Fruit fly (Drosophila melanogaster): ENCODE measurements around the gene CG8679.

DNA sequence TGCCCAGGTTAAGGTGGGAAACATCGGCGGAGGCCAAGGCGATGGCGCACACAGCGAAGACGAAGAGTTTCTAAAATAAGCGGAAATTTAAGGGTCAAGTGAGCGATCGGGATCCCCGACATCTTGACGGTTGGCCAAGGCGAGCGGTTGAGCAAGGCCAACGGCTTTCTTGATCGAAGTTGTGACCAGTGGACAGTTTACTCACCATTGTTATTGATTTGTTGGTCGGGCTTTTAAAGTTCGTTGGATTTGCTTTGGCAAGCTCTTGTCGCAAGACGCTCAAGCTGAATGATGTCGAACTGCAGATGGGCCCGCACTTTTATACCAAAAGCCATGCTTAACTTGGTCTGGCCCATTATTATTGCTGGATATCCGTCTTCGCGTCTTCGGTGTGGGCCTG lies 15.1 kb upstream of the CG8679 start:
- TF ChIP-seq pan (optimal IDR thresholded peaks at IDR 0.05) (no peak), Mio (GFP tag; optimal IDR thresholded peaks at IDR 0.05) (no peak), Hr83 (GFP tag; optimal IDR thresholded peaks at IDR 0.05; ENCODE audit: poor library complexity, severe bottlenecking) (no peak), N (GFP tag; optimal IDR thresholded peaks at IDR 0.05) (no peak), foxo (GFP tag; optimal IDR thresholded peaks at IDR 0.05) (no peak), CG32264 (GFP tag; optimal IDR thresholded peaks at IDR 0.05) (no peak), usp (GFP tag; optimal IDR thresholded peaks at IDR 0.05) (no peak), h (GFP tag; optimal IDR thresholded peaks at IDR 0.05) (no peak)

Data from whole organism, wandering third instar larva.